Comparison of ENCODE assay signal across 2 fruit fly cellular contexts in genomic region chrX:18684504-18684903, dm6.
A peak's percentile ranks its signal among the peaks of the same experiment; 100 is the strongest.
TF ChIP-seq lines count a peak whose summit lies in the region.

No protein-coding gene starts in this region.

TF ChIP-seq in whole organism, prepupa, 60 proteins besides CTCF, POLR2A, EP300 and RAD21:
- TF ChIP-seq CG16779 (tag; optimal IDR thresholded peaks at IDR 0.05; lab: Kevin White, UChicago) (no peak), Ets21C (GFP tag; optimal IDR thresholded peaks at IDR 0.05; lab: Kevin White, UChicago) (no peak), CG11762 (GFP tag; optimal IDR thresholded peaks at IDR 0.05; lab: Kevin White, UChicago; ENCODE audit: insufficient read depth) (no peak), achi (GFP tag; optimal IDR thresholded peaks at IDR 0.05; lab: Kevin White, UChicago) (no peak), Ets96B (tag; optimal IDR thresholded peaks at IDR 0.05; lab: Kevin White, UChicago) (no peak), Eip78C (GFP tag; lab: Kevin White, UChicago) (peak; percentile 35), Hr38 (GFP tag; optimal IDR thresholded peaks at IDR 0.05; lab: Kevin White, UChicago) (no peak), CG6792 (GFP tag; optimal IDR thresholded peaks at IDR 0.05; lab: Kevin White, UChicago) (no peak), CG8319 (GFP tag; optimal IDR thresholded peaks at IDR 0.05; lab: Kevin White, UChicago) (no peak), CG34406 (GFP tag; optimal IDR thresholded peaks at IDR 0.05; lab: Kevin White, UChicago) (no peak), salr (GFP tag; optimal IDR thresholded peaks at IDR 0.05; lab: Kevin White, UChicago) (no peak), eg (GFP tag; IDR thresholded peaks at IDR 0.05; lab: Robert Waterston, UW) (no peak), dsx (GFP tag; optimal IDR thresholded peaks at IDR 0.05; lab: Kevin White, UChicago; ENCODE audit: poor library complexity, severe bottlenecking) (peak; percentile 78), ss (GFP tag; optimal IDR thresholded peaks at IDR 0.05; lab: Kevin White, UChicago) (peak in 1 of 2 experiments; percentile 81), Hr4 (GFP tag; optimal IDR thresholded peaks at IDR 0.05; lab: Kevin White, UChicago) (no peak), Sox14 (GFP tag; optimal IDR thresholded peaks at IDR 0.05; lab: Kevin White, UChicago) (no peak), CG1621 (tag; optimal IDR thresholded peaks at IDR 0.05; lab: Kevin White, UChicago) (peak; percentile 17), OdsH (GFP tag; optimal IDR thresholded peaks at IDR 0.05; lab: Kevin White, UChicago) (no peak), dac (GFP tag; optimal IDR thresholded peaks at IDR 0.05; lab: Kevin White, UChicago) (no peak), CG3919 (GFP tag; optimal IDR thresholded peaks at IDR 0.05; lab: Kevin White, UChicago) (no peak), lz (GFP tag; optimal IDR thresholded peaks at IDR 0.05; lab: Kevin White, UChicago) (no peak), CG32006 (GFP tag; optimal IDR thresholded peaks at IDR 0.05; lab: Kevin White, UChicago) (no peak)
TF ChIP-seq in whole organism, prepupa: peak in this region for 4.

TF ChIP-seq in whole organism, pupa, 21 proteins besides CTCF, POLR2A, EP300 and RAD21:
- peak; percentile 46 for TF ChIP-seq CG13204 (GFP tag; optimal IDR thresholded peaks at IDR 0.05; lab: Kevin White, UChicago)
- TF ChIP-seq rn (GFP tag; IDR thresholded peaks at IDR 0.05; lab: Robert Waterston, UW): no peak
- TF ChIP-seq fd96Ca (GFP tag; IDR thresholded peaks at IDR 0.05; lab: Robert Waterston, UW): no peak
- TF ChIP-seq EcR (GFP tag; optimal IDR thresholded peaks at IDR 0.05; lab: Kevin White, UChicago): peak; percentile 99
